Fruit fly (Drosophila melanogaster) whole organism, embryonic: ENCODE data around the gene Lmpt.
A peak's percentile ranks its signal among the peaks of the same experiment; 100 is the strongest.

ENCODE experiments used
- Asciz ChIP-seq: fragments of 200-800 bp; sonication (Bioruptor generic); optimal IDR thresholded peaks from 2 replicates; lab custom pipeline; 2017; ENCODE audit warnings: missing biosample characterization, mild to moderate bottlenecking, missing genetic modification characterization, missing genetic modification reagents
- Atf-2 ChIP-seq: fragments of 200-800 bp; sonication (Bioruptor generic); optimal IDR thresholded peaks from 2 replicates; lab custom pipeline; 2016; ENCODE audit warnings: missing biosample characterization, missing genetic modification characterization
- Bdp1 ChIP-seq: fragments of 200-800 bp; sonication (Bioruptor generic); optimal IDR thresholded peaks from 3 replicates; lab custom pipeline; 2016; ENCODE audit warnings: missing biosample characterization, missing genetic modification characterization
- CG1024 ChIP-seq: fragments of 200-800 bp; sonication (Bioruptor generic); IDR thresholded peaks from 2 replicates; pipeline ENCODE4 v1.3.6; 2022; ENCODE audit warnings: missing biosample characterization, missing genetic modification characterization
- CG10267 ChIP-seq: fragments of 200-800 bp; sonication (Bioruptor generic); optimal IDR thresholded peaks from 2 replicates; lab custom pipeline; 2018; ENCODE audit warnings: missing biosample characterization, mild to moderate bottlenecking, missing genetic modification characterization, moderate library complexity
- CG10543 ChIP-seq: fragments of 200-800 bp; sonication (Bioruptor generic); optimal IDR thresholded peaks from 3 replicates; lab custom pipeline; 2017; ENCODE audit warnings: missing biosample characterization, mild to moderate bottlenecking, missing genetic modification characterization, moderate library complexity
- CG10565 ChIP-seq: fragments of 200-800 bp; sonication (Bioruptor generic); optimal IDR thresholded peaks from 3 replicates; lab custom pipeline; 2016; ENCODE audit warnings: missing biosample characterization, mild to moderate bottlenecking, missing genetic modification characterization
- CG10654 ChIP-seq: fragments of 200-800 bp; sonication (Bioruptor generic); optimal IDR thresholded peaks from 2 replicates; lab custom pipeline; 2016; ENCODE audit warnings: missing biosample characterization, missing genetic modification characterization
- CG11085 ChIP-seq: fragments of 200-800 bp; sonication (Bioruptor generic); IDR thresholded peaks from 2 replicates; pipeline ENCODE4 v1.3.6; 2022; ENCODE audit warnings: missing biosample characterization, missing genetic modification characterization
- CG12071 ChIP-seq: fragments of 200-800 bp; sonication (Bioruptor generic); optimal IDR thresholded peaks from 3 replicates; lab custom pipeline; 2018; ENCODE audit warnings: missing biosample characterization, mild to moderate bottlenecking, missing genetic modification characterization
- CG13624 ChIP-seq: fragments of 200-800 bp; sonication (Bioruptor generic); optimal IDR thresholded peaks from 2 replicates; lab custom pipeline; 2016; ENCODE audit warnings: missing biosample characterization, missing genetic modification characterization
- CG13775 ChIP-seq: fragments of 200-800 bp; sonication (Bioruptor generic); optimal IDR thresholded peaks from 3 replicates; lab custom pipeline; 2017; ENCODE audit warnings: missing biosample characterization, mild to moderate bottlenecking, missing genetic modification characterization
- CG14710 ChIP-seq: fragments of 200-800 bp; sonication (Bioruptor generic); optimal IDR thresholded peaks from 3 replicates; lab custom pipeline; 2019; ENCODE audit warnings: missing biosample characterization, mild to moderate bottlenecking, missing genetic modification characterization, moderate library complexity
- CG15011 ChIP-seq: fragments of 200-800 bp; sonication (Bioruptor generic); optimal IDR thresholded peaks from 3 replicates; lab custom pipeline; 2018; ENCODE audit warnings: missing biosample characterization, mild to moderate bottlenecking, missing genetic modification characterization
- CG1603 ChIP-seq: fragments of 200-800 bp; sonication (Bioruptor generic); optimal IDR thresholded peaks from 2 replicates; lab custom pipeline; 2019; ENCODE audit warnings: missing biosample characterization, mild to moderate bottlenecking, missing genetic modification characterization, moderate library complexity
- CG2199 ChIP-seq: fragments of 200-800 bp; sonication (Bioruptor generic); IDR thresholded peaks from 3 replicates; pipeline ENCODE4 v1.3.6; 2022; ENCODE audit warnings: missing biosample characterization, missing genetic modification characterization
- CG30403 ChIP-seq: fragments of 200-800 bp; sonication (Bioruptor generic); optimal IDR thresholded peaks from 3 replicates; lab custom pipeline; 2016; ENCODE audit warnings: missing biosample characterization, missing genetic modification characterization
- CG3281 ChIP-seq: fragments of 200-800 bp; sonication (Bioruptor generic); optimal IDR thresholded peaks from 3 replicates; lab custom pipeline; 2017; ENCODE audit warnings: missing biosample characterization, mild to moderate bottlenecking, missing genetic modification characterization
- CG3847 ChIP-seq: fragments of 200-800 bp; sonication (Bioruptor generic); IDR thresholded peaks from 2 replicates; pipeline ENCODE4 v1.3.6; 2022; ENCODE audit warnings: missing biosample characterization, missing genetic modification characterization
- CG42726 ChIP-seq: fragments of 200-800 bp; sonication (Bioruptor generic); IDR thresholded peaks from 2 replicates; pipeline ENCODE4 v1.3.6; 2022; ENCODE audit warnings: missing biosample characterization, missing genetic modification characterization; ENCODE audit not compliant: partially characterized antibody
- CG6791 ChIP-seq: fragments of 200-800 bp; sonication (Bioruptor generic); IDR thresholded peaks from 3 replicates; pipeline ENCODE4 v1.3.6; 2022; ENCODE audit warnings: missing biosample characterization, missing genetic modification characterization; ENCODE audit not compliant: partially characterized antibody
- CG9727 ChIP-seq: fragments of 200-800 bp; sonication (Bioruptor generic); optimal IDR thresholded peaks from 3 replicates; lab custom pipeline; 2017; ENCODE audit warnings: missing biosample characterization, mild to moderate bottlenecking, missing genetic modification characterization
- CkIIα-i1 ChIP-seq: fragments of 200-800 bp; sonication (Bioruptor generic); IDR thresholded peaks from 2 replicates; pipeline ENCODE4 v1.3.6; 2022; ENCODE audit warnings: missing biosample characterization, missing genetic modification characterization
- Dip2 ChIP-seq: fragments of 200-800 bp; sonication (Bioruptor generic); IDR thresholded peaks from 2 replicates; pipeline ENCODE4 v1.3.6; 2022; ENCODE audit warnings: missing biosample characterization, missing genetic modification characterization
- Fer2 ChIP-seq: fragments of 200-800 bp; sonication (Bioruptor generic); optimal IDR thresholded peaks from 2 replicates; lab custom pipeline; 2018; ENCODE audit warnings: missing biosample characterization, mild to moderate bottlenecking, missing genetic modification characterization, moderate library complexity
- Gsc ChIP-seq: fragments of 200-800 bp; sonication (Bioruptor generic); IDR thresholded peaks from 2 replicates; pipeline ENCODE4 v1.3.6; 2022; ENCODE audit warnings: missing biosample characterization, missing genetic modification characterization
- HLH3B ChIP-seq: fragments of 200-800 bp; sonication (Bioruptor generic); IDR thresholded peaks from 2 replicates; pipeline ENCODE4 v1.3.6; 2022; ENCODE audit warnings: missing biosample characterization, missing genetic modification characterization
- Kr ChIP-seq: fragments of 200-800 bp; sonication (Bioruptor generic); optimal IDR thresholded peaks from 2 replicates; lab custom pipeline; 2017; ENCODE audit warnings: missing biosample characterization, mild to moderate bottlenecking, missing genetic modification characterization
- MTF-1 ChIP-seq: fragments of 200-800 bp; sonication (Bioruptor generic); optimal IDR thresholded peaks from 2 replicates; lab custom pipeline; 2018; ENCODE audit warnings: missing biosample characterization, mild to moderate bottlenecking, missing genetic modification characterization, borderline replicate concordance
- Nf-YB ChIP-seq: fragments of 200-800 bp; sonication (Bioruptor generic); optimal IDR thresholded peaks from 3 replicates; lab custom pipeline; 2019; ENCODE audit warnings: missing biosample characterization, mild to moderate bottlenecking, missing genetic modification characterization, moderate library complexity
- Rx ChIP-seq: fragments of 200-800 bp; sonication (Bioruptor generic); IDR thresholded peaks from 2 replicates; pipeline ENCODE4 v1.3.6; 2022; ENCODE audit warnings: missing biosample characterization, missing genetic modification characterization
- Side ChIP-seq: fragments of 200-800 bp; sonication (Bioruptor generic); optimal IDR thresholded peaks from 2 replicates; lab custom pipeline; 2016; ENCODE audit warnings: missing biosample characterization, missing genetic modification characterization
- cg ChIP-seq: fragments of 200-800 bp; sonication (Bioruptor generic); optimal IDR thresholded peaks from 3 replicates; lab custom pipeline; 2019; ENCODE audit warnings: missing biosample characterization, mild to moderate bottlenecking, missing genetic modification characterization, moderate library complexity
- ci ChIP-seq: fragments of 200-800 bp; sonication (Bioruptor generic); IDR thresholded peaks from 3 replicates; pipeline ENCODE4 v1.3.6; 2022; ENCODE audit warnings: missing biosample characterization, missing genetic modification characterization
- danr ChIP-seq: fragments of 200-800 bp; sonication (Bioruptor generic); IDR thresholded peaks from 2 replicates; pipeline ENCODE4 v1.3.6; 2022; ENCODE audit warnings: missing biosample characterization, missing genetic modification characterization
- dysf ChIP-seq: fragments of 200-800 bp; sonication (Bioruptor generic); IDR thresholded peaks from 3 replicates; pipeline ENCODE4 v1.3.6; 2022; ENCODE audit warnings: missing biosample characterization, missing genetic modification characterization
- eyg ChIP-seq: fragments of 200-800 bp; sonication (Bioruptor generic); optimal IDR thresholded peaks from 3 replicates; lab custom pipeline; 2016; ENCODE audit warnings: missing biosample characterization, missing genetic modification characterization
- ftz-f1 ChIP-seq: fragments of 200-800 bp; sonication (Bioruptor generic); optimal IDR thresholded peaks from 2 replicates; lab custom pipeline; 2016; ENCODE audit warnings: missing biosample characterization, missing genetic modification characterization
- grn ChIP-seq: fragments of 200-800 bp; sonication (Bioruptor generic); optimal IDR thresholded peaks from 3 replicates; lab custom pipeline; 2017; ENCODE audit warnings: missing biosample characterization, missing genetic modification characterization
- gt ChIP-seq: fragments of 200-800 bp; sonication (Bioruptor generic); IDR thresholded peaks from 2 replicates; pipeline ENCODE4 v1.3.6; 2022; ENCODE audit warnings: missing biosample characterization, missing genetic modification characterization
- lov ChIP-seq, 2 experiments: fragments of 200-800 bp in 1 of 2; fragments of >200 bp in 1 of 2; sonication (Bioruptor generic) in 1 of 2; IDR thresholded peaks in 1 of 2; optimal IDR thresholded peaks in 1 of 2; 2 replicates in 1 of 2; 3 replicates in 1 of 2; pipeline versions ENCODE4 v1.3.6 to Lab custom; 2017 to 2022; ENCODE audit warnings: missing biosample characterization in 1 of 2, missing genetic modification characterization in 1 of 2
- peb ChIP-seq: fragments of 200-800 bp; sonication (Bioruptor generic); IDR thresholded peaks from 2 replicates; pipeline ENCODE4 v1.3.6; 2022; ENCODE audit warnings: missing biosample characterization, missing genetic modification characterization
- phol ChIP-seq: fragments of 200-800 bp; sonication (Bioruptor generic); optimal IDR thresholded peaks from 3 replicates; lab custom pipeline; 2018; ENCODE audit warnings: missing biosample characterization, mild to moderate bottlenecking, missing genetic modification characterization, moderate library complexity
- pita ChIP-seq: fragments of 200-800 bp; sonication (Bioruptor generic); optimal IDR thresholded peaks from 2 replicates; lab custom pipeline; 2017; ENCODE audit warnings: missing biosample characterization, mild to moderate bottlenecking, missing genetic modification characterization
- pnt ChIP-seq: fragments of 200-800 bp; sonication (Bioruptor generic); optimal IDR thresholded peaks from 3 replicates; lab custom pipeline; 2016; ENCODE audit warnings: missing biosample characterization, missing genetic modification characterization
- psq ChIP-seq: fragments of 200-800 bp; sonication (Bioruptor generic); optimal IDR thresholded peaks from 2 replicates; lab custom pipeline; 2017; ENCODE audit warnings: missing biosample characterization, missing genetic modification characterization
- run ChIP-seq: fragments of 200-800 bp; sonication (Bioruptor generic); optimal IDR thresholded peaks from 3 replicates; lab custom pipeline; 2018; ENCODE audit warnings: missing biosample characterization, mild to moderate bottlenecking, missing genetic modification characterization
- sna ChIP-seq: fragments of 200-800 bp; sonication (Bioruptor generic); IDR thresholded peaks from 2 replicates; pipeline ENCODE4 v1.3.6; 2022; ENCODE audit warnings: missing biosample characterization, missing genetic modification characterization; ENCODE audit not compliant: partially characterized antibody
- so ChIP-seq: fragments of 200-800 bp; sonication (Bioruptor generic); IDR thresholded peaks from 3 replicates; pipeline ENCODE4 v1.3.6; 2022; ENCODE audit warnings: missing biosample characterization, missing genetic modification characterization
- z ChIP-seq: fragments of 200-800 bp; sonication (Bioruptor generic); IDR thresholded peaks from 3 replicates; pipeline ENCODE4 v1.3.6; 2022; ENCODE audit warnings: missing biosample characterization, missing genetic modification characterization

Lmpt gene

dm6 chr3L:16865123-16865831 is at the start of gene Lmpt:
Gene Lmpt, plus strand, starts transcription at chr3L:16865295.
- TF ChIP-seq Atf-2 (GFP tag; lab: Kevin White, UChicago), result no peak
- 0 out of 3 replicates have a peak, but pooled peaks have one; percentile 58 for TF ChIP-seq CG2199 (GFP tag; lab: Robert Waterston, UW)
- no peak for TF ChIP-seq z
- TF ChIP-seq Bdp1 (GFP tag; lab: Kevin White, UChicago), result no peak
- no peak for TF ChIP-seq CG9727
- no peak for TF ChIP-seq Dip2
- no peak for TF ChIP-seq Rx (GFP tag; lab: Robert Waterston, UW)
- no peak for TF ChIP-seq pita (GFP tag; lab: Kevin White, UChicago)
- TF ChIP-seq CG10654 (GFP tag; lab: Kevin White, UChicago), result no peak
- TF ChIP-seq phol (tag; lab: Kevin White, UChicago), result peak; percentile 1
- TF ChIP-seq CG3281 (GFP tag; lab: Kevin White, UChicago), result no peak
- TF ChIP-seq ftz-f1, result peak; percentile 17
- no peak for TF ChIP-seq psq
- no peak for TF ChIP-seq Nf-YB (GFP tag; lab: Kevin White, UChicago)
- no peak for TF ChIP-seq Fer2 (tag; lab: Kevin White, UChicago)
- no peak for TF ChIP-seq dysf
- TF ChIP-seq CG3847 (GFP tag; lab: Robert Waterston, UW), result peak; percentile 6; the same call in 1 of the 2 replicates
- TF ChIP-seq CG11085 (GFP tag; lab: Robert Waterston, UW), result no peak
- no peak for TF ChIP-seq Kr (GFP tag; lab: Kevin White, UChicago)
- TF ChIP-seq CG12071 (GFP tag; lab: Kevin White, UChicago), result no peak
- no peak for TF ChIP-seq lov (optimal IDR thresholded peaks at IDR 0.05; lab: Kevin White, UChicago)
- no peak for TF ChIP-seq lov (GFP tag; IDR thresholded peaks at IDR 0.05; lab: Robert Waterston, UW)
- TF ChIP-seq HLH3B, result no peak
- no peak for TF ChIP-seq gt
- TF ChIP-seq CG14710, result peak; percentile 39
- no peak for TF ChIP-seq CG6791 (GFP tag; lab: Robert Waterston, UW)
- no peak for TF ChIP-seq CG30403 (GFP tag; lab: Kevin White, UChicago)
- TF ChIP-seq CG1024 (GFP tag; lab: Robert Waterston, UW), result no peak
- TF ChIP-seq Side (GFP tag; lab: Kevin White, UChicago), result no peak
- TF ChIP-seq ci, result no peak
- TF ChIP-seq CG13624 (GFP tag; lab: Kevin White, UChicago), result no peak
- no peak for TF ChIP-seq danr
- no peak for TF ChIP-seq peb (GFP tag; lab: Robert Waterston, UW)
- no peak for TF ChIP-seq pnt (GFP tag; lab: Kevin White, UChicago)
- no peak for TF ChIP-seq CkIIα-i1 (GFP tag; lab: Robert Waterston, UW)
- peak; percentile 27 for TF ChIP-seq CG1603 (tag; lab: Kevin White, UChicago)
- TF ChIP-seq run, result no peak
- TF ChIP-seq grn, result no peak
- peak; percentile 85 for TF ChIP-seq cg (GFP tag; lab: Kevin White, UChicago)
- no peak for TF ChIP-seq CG15011
- TF ChIP-seq eyg (GFP tag; lab: Kevin White, UChicago), result no peak
- no peak for TF ChIP-seq MTF-1 (GFP tag; lab: Kevin White, UChicago)
- TF ChIP-seq CG10543 (GFP tag; lab: Kevin White, UChicago), result no peak
- no peak for TF ChIP-seq so (GFP tag; lab: Robert Waterston, UW)
- TF ChIP-seq sna (GFP tag; lab: Robert Waterston, UW), result no peak
- peak; percentile 13 for TF ChIP-seq CG10267 (tag; lab: Kevin White, UChicago)
- TF ChIP-seq CG10565 (GFP tag; lab: Kevin White, UChicago), result no peak
- no peak for TF ChIP-seq Gsc
- 0 out of 2 replicates have a peak, but pooled peaks have one; percentile 32 for TF ChIP-seq CG42726
- TF ChIP-seq CG13775 (GFP tag; lab: Kevin White, UChicago), result no peak
- no peak for TF ChIP-seq Asciz (GFP tag; lab: Kevin White, UChicago)
